Worm (Caenorhabditis elegans) whole organism, L2 larva: Measurements from ENCODE around the gene K01D12.5.

Experiments used
- C34F6.9 ChIP-seq: fragments of 150-350 bp; optimal IDR thresholded peaks from 2 replicates; lab custom pipeline; 2014; ENCODE audit warnings: missing biosample characterization, missing genetic modification characterization
- F13H6.1 ChIP-seq: sonication (generic microtip); optimal IDR thresholded peaks from 2 replicates; lab custom pipeline; 2016; ENCODE audit warnings: missing genetic modification characterization, missing compliant biosample characterization
- R02D3.7 ChIP-seq: fragments of 150-350 bp; optimal IDR thresholded peaks from 2 replicates; lab custom pipeline; 2014; ENCODE audit warnings: missing biosample characterization, missing genetic modification characterization
- Y55F3AM.14 ChIP-seq: fragments of 200-800 bp; sonication (Bioruptor generic); optimal IDR thresholded peaks from 2 replicates; lab custom pipeline; 2018; ENCODE audit warnings: mild to moderate bottlenecking, missing genetic modification characterization, missing compliant biosample characterization
- alr-1 ChIP-seq: fragments of 150-350 bp; optimal IDR thresholded peaks from 2 replicates; lab custom pipeline; 2014; ENCODE audit warnings: missing biosample characterization, missing genetic modification characterization
- aly-2 ChIP-seq: fragments of 150-350 bp; optimal IDR thresholded peaks from 2 replicates; lab custom pipeline; 2014; ENCODE audit warnings: missing biosample characterization, missing genetic modification characterization
- ama-1 ChIP-seq: fragments of 150-350 bp; optimal IDR thresholded peaks from 2 replicates; lab custom pipeline; 2018; ENCODE audit warnings: inconsistent platforms
- blmp-1 ChIP-seq: sonication (generic microtip); optimal IDR thresholded peaks from 2 replicates; lab custom pipeline; 2017; ENCODE audit warnings: missing genetic modification characterization, mild to moderate bottlenecking, missing compliant biosample characterization, antibody characterized with exemption, moderate library complexity; ENCODE audit not compliant: insufficient read depth
- ceh-16 ChIP-seq: fragments of 150-350 bp; optimal IDR thresholded peaks from 2 replicates; lab custom pipeline; 2014; ENCODE audit warnings: missing biosample characterization, missing genetic modification characterization
- ceh-82 ChIP-seq: fragments of 150-350 bp; optimal IDR thresholded peaks from 2 replicates; lab custom pipeline; 2014; ENCODE audit warnings: missing biosample characterization, missing genetic modification characterization
- crh-2 ChIP-seq: sonication (generic microtip); optimal IDR thresholded peaks from 2 replicates; lab custom pipeline; 2017; ENCODE audit warnings: missing biosample characterization, missing genetic modification characterization
- dmd-4 ChIP-seq: sonication (generic microtip); optimal IDR thresholded peaks from 2 replicates; lab custom pipeline; 2017; ENCODE audit warnings: missing biosample characterization, missing genetic modification characterization
- egl-27 ChIP-seq: sonication (generic microtip); optimal IDR thresholded peaks from 3 replicates; lab custom pipeline; 2017; ENCODE audit warnings: missing biosample characterization, missing genetic modification reagents, missing genetic modification characterization
- elt-1 ChIP-seq: fragments of 150-350 bp; optimal IDR thresholded peaks from 2 replicates; lab custom pipeline; 2014; ENCODE audit warnings: missing biosample characterization, missing genetic modification characterization
- elt-3 ChIP-seq: sonication (generic microtip); optimal IDR thresholded peaks from 2 replicates; lab custom pipeline; 2017; ENCODE audit warnings: missing biosample characterization, missing genetic modification characterization
- gmeb-1 ChIP-seq: fragments of 150-350 bp; optimal IDR thresholded peaks from 2 replicates; lab custom pipeline; 2014; ENCODE audit warnings: missing biosample characterization, missing genetic modification characterization
- lin-11 ChIP-seq: fragments of 150-350 bp; sonication (generic microtip); optimal IDR thresholded peaks from 2 replicates; lab custom pipeline; 2014; ENCODE audit warnings: missing biosample characterization, missing genetic modification characterization, inconsistent platforms, mixed read lengths
- lin-13 ChIP-seq: fragments of 150-350 bp; optimal IDR thresholded peaks from 2 replicates; lab custom pipeline; 2014; ENCODE audit warnings: missing biosample characterization, missing genetic modification reagents, missing genetic modification characterization
- lin-39 ChIP-seq: fragments of 150-350 bp; optimal IDR thresholded peaks from 2 replicates; lab custom pipeline; 2014; ENCODE audit warnings: missing biosample characterization, missing genetic modification reagents, missing genetic modification characterization
- lsy-2 ChIP-seq, 2 experiments: fragments of 150-350 bp in 1 of 2; sonication (generic microtip) in 1 of 2; optimal IDR thresholded peaks; 2 replicates each; lab custom pipeline; 2014 to 2017; ENCODE audit warnings: missing biosample characterization in 2 of 2, missing genetic modification characterization in 2 of 2
- mab-5 ChIP-seq: fragments of 150-350 bp; optimal IDR thresholded peaks from 2 replicates; lab custom pipeline; 2014; ENCODE audit warnings: missing biosample characterization, missing genetic modification characterization
- mbf-1 ChIP-seq: sonication (generic microtip); optimal IDR thresholded peaks from 2 replicates; lab custom pipeline; 2017; ENCODE audit warnings: missing biosample characterization, missing genetic modification characterization
- mdl-1 ChIP-seq, 2 experiments: fragments of 150-350 bp in 1 of 2; sonication (generic microtip) in 1 of 2; optimal IDR thresholded peaks; 2 replicates each; lab custom pipeline; 2017; ENCODE audit warnings: missing biosample characterization in 2 of 2, missing genetic modification characterization in 2 of 2
- nhr-10 ChIP-seq: sonication (generic microtip); optimal IDR thresholded peaks from 2 replicates; lab custom pipeline; 2017; ENCODE audit warnings: missing biosample characterization, missing genetic modification characterization
- nhr-11 ChIP-seq: fragments of 150-350 bp; optimal IDR thresholded peaks from 2 replicates; lab custom pipeline; 2014; ENCODE audit warnings: missing biosample characterization, missing genetic modification characterization
- nhr-129 ChIP-seq: fragments of 150-350 bp; optimal IDR thresholded peaks from 2 replicates; lab custom pipeline; 2014; ENCODE audit warnings: missing biosample characterization, missing genetic modification characterization
- nhr-23 ChIP-seq: fragments of 150-350 bp; optimal IDR thresholded peaks from 2 replicates; lab custom pipeline; 2014; ENCODE audit warnings: missing biosample characterization, missing genetic modification reagents, missing genetic modification characterization
- nhr-25 ChIP-seq: fragments of 150-350 bp; sonication (generic microtip); optimal IDR thresholded peaks from 3 replicates; lab custom pipeline; 2014; ENCODE audit warnings: missing biosample characterization, missing genetic modification characterization
- nhr-6 ChIP-seq: fragments of 150-350 bp; optimal IDR thresholded peaks from 2 replicates; lab custom pipeline; 2014; ENCODE audit warnings: missing biosample characterization, missing genetic modification characterization
- nhr-77 ChIP-seq: fragments of 150-350 bp; optimal IDR thresholded peaks from 2 replicates; lab custom pipeline; 2014; ENCODE audit warnings: missing biosample characterization, missing genetic modification characterization
- peb-1 ChIP-seq: fragments of 150-350 bp; optimal IDR thresholded peaks from 2 replicates; lab custom pipeline; 2014; ENCODE audit warnings: missing biosample characterization, missing genetic modification characterization
- sem-4 ChIP-seq: fragments of 150-350 bp; optimal IDR thresholded peaks from 2 replicates; lab custom pipeline; 2014; ENCODE audit warnings: missing biosample characterization, missing genetic modification reagents, missing genetic modification characterization
- skn-1 ChIP-seq: sonication (generic microtip); optimal IDR thresholded peaks from 2 replicates; lab custom pipeline; 2017; ENCODE audit warnings: missing biosample characterization, missing genetic modification characterization
- sma-3 ChIP-seq: sonication (generic microtip); optimal IDR thresholded peaks from 2 replicates; lab custom pipeline; 2016; ENCODE audit warnings: missing genetic modification reagents, missing genetic modification characterization, missing compliant biosample characterization
- sma-9 ChIP-seq, 2 experiments: fragments of 150-350 bp in 1 of 2; sonication (generic microtip) in 1 of 2; optimal IDR thresholded peaks; 2 replicates each; lab custom pipeline; 2014 to 2016; ENCODE audit warnings: missing genetic modification characterization in 2 of 2, mild to moderate bottlenecking in 1 of 2, missing biosample characterization in 1 of 2, missing compliant biosample characterization in 1 of 2, missing genetic modification reagents in 1 of 2, moderate library complexity in 1 of 2
- snpc-4 ChIP-seq: fragments of 150-350 bp; optimal IDR thresholded peaks from 2 replicates; lab custom pipeline; 2014; ENCODE audit warnings: missing biosample characterization, missing genetic modification characterization
- unc-39 ChIP-seq: fragments of 150-350 bp; optimal IDR thresholded peaks from 2 replicates; lab custom pipeline; 2014; ENCODE audit warnings: missing biosample characterization, missing genetic modification characterization
- unc-55 ChIP-seq: fragments of 150-350 bp; sonication (generic microtip); optimal IDR thresholded peaks from 3 replicates; lab custom pipeline; 2014; ENCODE audit warnings: missing biosample characterization, missing genetic modification reagents, missing genetic modification characterization
- unc-62 ChIP-seq: fragments of 150-350 bp; optimal IDR thresholded peaks from 2 replicates; lab custom pipeline; 2014; ENCODE audit warnings: missing biosample characterization, missing genetic modification reagents, missing genetic modification characterization
- zag-1 ChIP-seq: fragments of 150-350 bp; optimal IDR thresholded peaks from 2 replicates; lab custom pipeline; 2014; ENCODE audit warnings: missing biosample characterization, missing genetic modification characterization
- ztf-1 ChIP-seq: fragments of 200-800 bp; sonication (Bioruptor generic); conservative IDR thresholded peaks from 2 replicates; pipeline ENCODE4 v1.3.6; 2022; ENCODE audit warnings: missing genetic modification characterization, missing compliant biosample characterization
- ztf-4 ChIP-seq: fragments of 150-350 bp; optimal IDR thresholded peaks from 2 replicates; lab custom pipeline; 2014; ENCODE audit warnings: missing biosample characterization, missing genetic modification characterization

The K01D12.5 gene

DNA sequence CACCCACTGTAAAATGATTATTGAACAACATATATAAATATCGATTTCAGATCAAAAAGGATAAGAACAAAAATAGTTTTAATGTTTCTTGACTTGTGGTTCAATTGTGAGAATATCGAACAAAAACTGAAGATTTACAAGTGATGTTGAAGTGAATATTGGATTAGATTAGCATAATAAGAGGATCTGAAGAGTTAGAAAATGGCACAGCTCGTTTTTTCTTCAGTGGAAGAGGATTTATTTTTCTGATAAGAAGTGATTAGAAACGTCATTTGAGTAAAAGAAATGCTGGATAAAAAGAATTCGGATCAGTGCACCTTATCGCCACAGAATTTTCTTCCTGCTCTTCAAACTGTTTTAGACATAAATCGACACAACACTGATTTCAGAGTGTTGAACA, 1.9 kb upstream of the K01D12.5 start, which contains the start of gene twk-14:
Gene twk-14 (minus strand): TSS at position 8 of the 400 bp plus-strand sequence.
- TF ChIP-seq peb-1 (no peak), unc-55 (GFP tag; lab: Kevin White, UChicago) (no peak), lin-13 (GFP tag; lab: Kevin White, UChicago) (no peak), skn-1 (tag; lab: Kevin White, UChicago) (no peak), nhr-25 (tag; lab: Kevin White, UChicago) (no peak), zag-1 (no peak), C34F6.9 (tag; lab: Kevin White, UChicago) (no peak), nhr-129 (no peak), F13H6.1 (tag; lab: Kevin White, UChicago) (no peak), sma-9 (GFP tag; optimal IDR thresholded peaks at IDR 0.05; lab: Kevin White, UChicago) (no peak), sma-9 (tag; optimal IDR thresholded peaks at IDR 0.05; lab: Kevin White, UChicago) (no peak), nhr-23 (no peak), gmeb-1 (no peak)

DNA sequence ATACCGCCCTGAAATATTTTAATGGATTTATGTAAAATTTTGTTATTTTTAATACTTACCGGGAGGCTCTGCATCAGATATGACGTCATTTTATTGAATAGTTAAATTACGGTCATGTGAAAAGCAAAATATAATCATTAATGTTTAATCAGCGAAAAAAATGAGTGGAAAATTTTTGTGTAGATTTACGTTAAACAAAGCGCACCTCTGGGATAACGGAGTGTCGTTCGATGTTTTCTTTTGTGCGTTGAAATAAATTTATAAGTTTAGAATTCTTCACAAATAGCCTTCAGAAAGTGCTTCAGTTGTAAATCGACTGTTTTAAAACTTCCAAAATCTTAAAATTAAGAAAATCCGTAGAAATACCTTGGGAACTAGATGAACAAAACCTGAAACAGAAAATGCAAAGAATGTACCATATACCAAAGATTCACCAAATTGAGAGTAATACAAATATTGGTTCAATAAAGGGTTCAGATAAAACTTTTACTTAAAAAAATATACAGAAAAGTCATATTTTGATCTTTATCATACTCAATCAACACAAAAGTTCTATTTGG, 3.1 kb downstream of the K01D12.5 start, which contains the start of the genes K01D12.20 and miga-1:
Gene K01D12.20 (minus strand): TSS at position 138 of the 560 bp plus-strand sequence.
Gene miga-1 (minus strand): TSS at position 183 of the 560 bp plus-strand sequence.
- TF ChIP-seq snpc-4 (tag; lab: Kevin White, UChicago) (no peak), blmp-1 (tag; lab: Kevin White, UChicago) (no peak), zag-1 (no peak), sem-4 (tag; lab: Kevin White, UChicago) (peak; percentile 12), ztf-4 (tag; lab: Kevin White, UChicago) (no peak), ztf-1 (GFP tag; lab: Robert Waterston, UW) (no peak), C34F6.9 (tag; lab: Kevin White, UChicago) (peak; percentile 57), Y55F3AM.14 (GFP tag; lab: Kevin White, UChicago) (no peak), elt-1 (tag; lab: Kevin White, UChicago) (no peak), nhr-23 (no peak), lin-11 (tag; lab: Kevin White, UChicago) (no peak), mdl-1 (tag; optimal IDR thresholded peaks at IDR 0.05; lab: Kevin White, UChicago) (no peak), crh-2 (tag; lab: Kevin White, UChicago) (peak; percentile 9), sma-9 (GFP tag; optimal IDR thresholded peaks at IDR 0.05; lab: Kevin White, UChicago) (peak; percentile 61), sma-9 (tag; optimal IDR thresholded peaks at IDR 0.05; lab: Kevin White, UChicago) (no peak), nhr-11 (tag; lab: Kevin White, UChicago) (no peak), unc-62 (GFP tag; lab: Kevin White, UChicago) (no peak), mab-5 (no peak), unc-55 (GFP tag; lab: Kevin White, UChicago) (peak; percentile 54), unc-39 (tag; lab: Kevin White, UChicago) (no peak), elt-3 (tag; lab: Kevin White, UChicago) (no peak), R02D3.7 (tag; lab: Kevin White, UChicago) (peak; percentile 89), peb-1 (no peak), nhr-10 (tag; lab: Kevin White, UChicago) (no peak), lsy-2 (tag; optimal IDR thresholded peaks at IDR 0.05; lab: Kevin White, UChicago) (peak in 1 of 2 experiments; percentile 65), nhr-77 (tag; lab: Kevin White, UChicago) (no peak), sma-3 (GFP tag; lab: Kevin White, UChicago) (no peak), gmeb-1 (no peak), nhr-6 (tag; lab: Kevin White, UChicago) (no peak), nhr-25 (tag; lab: Kevin White, UChicago) (no peak), alr-1 (tag; lab: Kevin White, UChicago) (no peak), lin-39 (tag; lab: Kevin White, UChicago) (no peak), nhr-129 (peak; percentile 13), egl-27 (tag; lab: Kevin White, UChicago) (no peak), ama-1 (lab: Kevin White, UChicago) (no peak)

DNA sequence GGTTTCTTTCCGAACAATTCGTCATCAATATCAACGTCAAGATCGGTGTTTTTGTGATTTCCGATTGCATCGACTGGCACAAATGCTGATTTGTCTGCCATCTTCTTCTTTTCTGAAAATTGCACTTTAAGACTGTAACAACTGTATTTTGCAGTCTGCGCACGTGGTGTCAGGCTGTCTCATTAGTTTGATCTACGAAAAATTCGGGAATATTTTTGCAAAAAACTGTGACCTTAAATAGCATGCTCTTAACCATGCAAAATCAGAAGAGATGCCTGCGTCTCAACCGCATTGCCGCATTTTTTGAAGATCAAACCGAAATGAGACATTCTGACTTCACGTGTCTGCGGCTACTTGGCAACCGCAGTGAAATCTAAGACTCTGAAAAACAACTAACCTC, 3.7 kb downstream of the K01D12.5 start, which contains the start of gene K01D12.7:
Gene K01D12.7 (minus strand): TSS at position 101 of the 400 bp plus-strand sequence.
- TF ChIP-seq F13H6.1 (tag; lab: Kevin White, UChicago), result no peak
- TF ChIP-seq ceh-82 (tag; lab: Kevin White, UChicago), result no peak
- no peak for TF ChIP-seq aly-2 (tag; lab: Kevin White, UChicago)
- no peak for TF ChIP-seq unc-39 (tag; lab: Kevin White, UChicago)
- TF ChIP-seq sma-9 (GFP tag; optimal IDR thresholded peaks at IDR 0.05; lab: Kevin White, UChicago), result no peak
- TF ChIP-seq sma-9 (tag; optimal IDR thresholded peaks at IDR 0.05; lab: Kevin White, UChicago), result no peak
- TF ChIP-seq nhr-25 (tag; lab: Kevin White, UChicago), result no peak
- no peak for TF ChIP-seq C34F6.9 (tag; lab: Kevin White, UChicago)
- TF ChIP-seq mdl-1 (tag; optimal IDR thresholded peaks at IDR 0.05; lab: Kevin White, UChicago), result no peak
- TF ChIP-seq ceh-16, result no peak
- TF ChIP-seq mbf-1, result no peak
- no peak for TF ChIP-seq elt-1 (tag; lab: Kevin White, UChicago)
- TF ChIP-seq dmd-4 (tag; lab: Kevin White, UChicago), result no peak
- TF ChIP-seq nhr-11 (tag; lab: Kevin White, UChicago), result no peak
- no peak for TF ChIP-seq peb-1
- TF ChIP-seq, all 48 proteins: peak for 0
